Fruit fly (Drosophila melanogaster): ENCODE measurements around the gene Ccp84Af.
A peak's percentile ranks its signal among the peaks of the same experiment; 100 is the strongest.

The Ccp84Af gene

dm6 chr3R:6657278-6658246 is 32.5 kb downstream of the Ccp84Af start, which contains the start of the genes CG1307 and twr (continued):
- TF ChIP-seq ewg (GFP tag; optimal IDR thresholded peaks at IDR 0.05) (no peak), sob (GFP tag; IDR thresholded peaks at IDR 0.05) (no peak), bcd (GFP tag; optimal IDR thresholded peaks at IDR 0.05) (peak; percentile 42), Spps (tag; optimal IDR thresholded peaks at IDR 0.05) (peak; percentile 24), CG11695 (GFP tag; IDR thresholded peaks at IDR 0.05) (0 out of 3 replicates have a peak, but pooled peaks have one; percentile 9), dmrt11E (tag; optimal IDR thresholded peaks at IDR 0.05) (peak; percentile 46), Hey (tag; optimal IDR thresholded peaks at IDR 0.05) (no peak), CG13894 (tag; optimal IDR thresholded peaks at IDR 0.05) (no peak), E2f1 (GFP tag; IDR thresholded peaks at IDR 0.05) (0 out of 2 replicates have a peak, but pooled peaks have one; percentile 15), tll (GFP tag; optimal IDR thresholded peaks at IDR 0.05) (peak in 1 of 2 experiments; percentile 19), CG16779 (GFP tag; IDR thresholded peaks at IDR 0.05) (no peak), Hmr (GFP tag; optimal IDR thresholded peaks at IDR 0.05) (peak; percentile 50), MBD-R2 (GFP tag; IDR thresholded peaks at IDR 0.05) (peak; percentile 73), Myb (GFP tag; optimal IDR thresholded peaks at IDR 0.05) (peak; percentile 81), Dll (GFP tag; IDR thresholded peaks at IDR 0.05; ENCODE audit: partially characterized antibody) (0 out of 4 replicates have a peak, but pooled peaks have one; percentile 25), sens-2 (GFP tag; IDR thresholded peaks at IDR 0.05) (no peak), ttk (GFP tag; IDR thresholded peaks at IDR 0.05) (0 out of 2 replicates have a peak, but pooled peaks have one; percentile 38), CG17359 (tag; optimal IDR thresholded peaks at IDR 0.05) (no peak), CG10979 (tag; optimal IDR thresholded peaks at IDR 0.05) (no peak), klu (GFP tag; IDR thresholded peaks at IDR 0.05) (no peak), Dip2 (GFP tag; IDR thresholded peaks at IDR 0.05) (no peak), ci (GFP tag; IDR thresholded peaks at IDR 0.05) (peak; percentile 71; the same call in 1 of the 3 replicates), shn (GFP tag; optimal IDR thresholded peaks at IDR 0.05) (no peak), CG13287 (GFP tag; IDR thresholded peaks at IDR 0.05; ENCODE audit: partially characterized antibody) (peak; percentile 20; the same call in 1 of the 2 replicates), sc (optimal IDR thresholded peaks at IDR 0.05) (no peak), sc (GFP tag; optimal IDR thresholded peaks at IDR 0.05) (no peak), gfzf (GFP tag; optimal IDR thresholded peaks at IDR 0.05) (peak; percentile 76), fd102C (GFP tag; optimal IDR thresholded peaks at IDR 0.05) (no peak), CG8359 (GFP tag; optimal IDR thresholded peaks at IDR 0.05; ENCODE audit: borderline replicate concordance) (no peak), CG4328 (GFP tag; optimal IDR thresholded peaks at IDR 0.05) (peak; percentile 29), fru (optimal IDR thresholded peaks at IDR 0.05) (no peak), B-H1 (GFP tag; IDR thresholded peaks at IDR 0.05) (no peak), Fer2 (tag; optimal IDR thresholded peaks at IDR 0.05) (peak; percentile 50), repo (GFP tag; optimal IDR thresholded peaks at IDR 0.05) (no peak), Lim3 (GFP tag; IDR thresholded peaks at IDR 0.05) (no peak), Hr51 (GFP tag; optimal IDR thresholded peaks at IDR 0.05) (no peak), Sry-δ (GFP tag; optimal IDR thresholded peaks at IDR 0.05) (peak; percentile 21), CG2712 (tag; optimal IDR thresholded peaks at IDR 0.05) (peak; percentile 69), CG8388 (GFP tag; optimal IDR thresholded peaks at IDR 0.05) (no peak), CG17328 (GFP tag; IDR thresholded peaks at IDR 0.05) (peak; percentile 14; the same call in 1 of the 2 replicates), CG3065 (GFP tag; optimal IDR thresholded peaks at IDR 0.05) (no peak), CG7357 (GFP tag; IDR thresholded peaks at IDR 0.05) (no peak), sqz (GFP tag; optimal IDR thresholded peaks at IDR 0.05) (no peak), inv (GFP tag; IDR thresholded peaks at IDR 0.05; ENCODE audit: partially characterized antibody) (no peak), ftz-f1 (GFP tag; optimal IDR thresholded peaks at IDR 0.05) (no peak), Aef1 (GFP tag; IDR thresholded peaks at IDR 0.05) (peak; percentile 24; the same call in 1 of the 3 replicates), mam (GFP tag; optimal IDR thresholded peaks at IDR 0.05) (no peak), CG15696 (tag; optimal IDR thresholded peaks at IDR 0.05) (peak; percentile 24)
